Worm (Caenorhabditis elegans) whole organism, L3 larva: ENCODE data around the gene mboa-7.

Experiments used
- R02D3.7 ChIP-seq: fragments of 150-350 bp; optimal IDR thresholded peaks from 2 replicates; lab custom pipeline; 2014; ENCODE audit warnings: missing biosample characterization, missing genetic modification characterization
- ZK546.5 ChIP-seq: sonication (generic microtip); optimal IDR thresholded peaks from 2 replicates; lab custom pipeline; 2017; ENCODE audit warnings: missing biosample characterization, missing genetic modification characterization
- ceh-16 ChIP-seq: sonication (generic microtip); optimal IDR thresholded peaks from 2 replicates; lab custom pipeline; 2017; ENCODE audit warnings: missing biosample characterization, missing genetic modification characterization
- ceh-28 ChIP-seq: fragments of 150-350 bp; optimal IDR thresholded peaks from 2 replicates; lab custom pipeline; 2014; ENCODE audit warnings: missing biosample characterization, missing genetic modification reagents, missing genetic modification characterization
- ceh-82 ChIP-seq: fragments of 150-350 bp; optimal IDR thresholded peaks from 2 replicates; lab custom pipeline; 2014; ENCODE audit warnings: missing biosample characterization, missing genetic modification characterization
- ceh-9 ChIP-seq: sonication (generic microtip); optimal IDR thresholded peaks from 2 replicates; lab custom pipeline; 2018; ENCODE audit warnings: missing biosample characterization, missing genetic modification characterization
- daf-12 ChIP-seq: fragments of 150-350 bp; optimal IDR thresholded peaks from 2 replicates; lab custom pipeline; 2014; ENCODE audit warnings: missing biosample characterization, missing genetic modification reagents, missing genetic modification characterization
- egl-27 ChIP-seq: sonication (generic microtip); optimal IDR thresholded peaks from 4 replicates; lab custom pipeline; 2017; ENCODE audit warnings: missing biosample characterization, missing genetic modification reagents, missing genetic modification characterization
- egl-5 ChIP-seq: fragments of 150-350 bp; optimal IDR thresholded peaks from 2 replicates; lab custom pipeline; 2017; ENCODE audit warnings: missing biosample characterization, missing genetic modification reagents, missing genetic modification characterization, inconsistent platforms
- elt-1 ChIP-seq: fragments of 150-350 bp; optimal IDR thresholded peaks from 2 replicates; lab custom pipeline; 2014; ENCODE audit warnings: missing biosample characterization, missing genetic modification characterization
- elt-2 ChIP-seq: sonication (generic microtip); optimal IDR thresholded peaks from 2 replicates; lab custom pipeline; 2016; ENCODE audit warnings: missing genetic modification reagents, mild to moderate bottlenecking, missing genetic modification characterization, missing compliant biosample characterization
- fkh-2 ChIP-seq: fragments of 150-350 bp; optimal IDR thresholded peaks from 2 replicates; lab custom pipeline; 2014; ENCODE audit warnings: missing biosample characterization, missing genetic modification reagents, missing genetic modification characterization
- jun-1 ChIP-seq: fragments of 150-350 bp; optimal IDR thresholded peaks from 2 replicates; lab custom pipeline; 2014; ENCODE audit warnings: missing biosample characterization, missing genetic modification reagents, missing genetic modification characterization
- lsy-12 ChIP-seq: sonication (generic microtip); optimal IDR thresholded peaks from 2 replicates; lab custom pipeline; 2016; ENCODE audit warnings: mild to moderate bottlenecking, missing genetic modification characterization, missing compliant biosample characterization
- mdl-1 ChIP-seq: fragments of 150-350 bp; optimal IDR thresholded peaks from 2 replicates; lab custom pipeline; 2014; ENCODE audit warnings: missing biosample characterization, missing genetic modification characterization
- mml-1 ChIP-seq: fragments of 150-350 bp; sonication (generic microtip); optimal IDR thresholded peaks from 3 replicates; lab custom pipeline; 2014; ENCODE audit warnings: missing biosample characterization, missing genetic modification characterization
- nhr-23 ChIP-seq: fragments of 150-350 bp; optimal IDR thresholded peaks from 2 replicates; lab custom pipeline; 2014; ENCODE audit warnings: missing biosample characterization, missing genetic modification reagents, missing genetic modification characterization
- nhr-237 ChIP-seq: fragments of 150-350 bp; optimal IDR thresholded peaks from 2 replicates; lab custom pipeline; 2014; ENCODE audit warnings: missing biosample characterization, missing genetic modification characterization
- nhr-28 ChIP-seq: fragments of 150-350 bp; optimal IDR thresholded peaks from 2 replicates; lab custom pipeline; 2014; ENCODE audit warnings: missing biosample characterization, missing genetic modification characterization
- nhr-43 ChIP-seq: sonication (generic microtip); optimal IDR thresholded peaks from 2 replicates; lab custom pipeline; 2016; ENCODE audit warnings: mild to moderate bottlenecking, missing genetic modification characterization, missing compliant biosample characterization; ENCODE audit not compliant: poor library complexity, severe bottlenecking
- pha-4 ChIP-seq: fragments of 150-350 bp; optimal IDR thresholded peaks from 2 replicates; lab custom pipeline; 2014; ENCODE audit warnings: missing biosample characterization, missing genetic modification reagents, missing genetic modification characterization
- pqm-1 ChIP-seq: fragments of 150-350 bp; optimal IDR thresholded peaks from 2 replicates; lab custom pipeline; 2017; ENCODE audit warnings: missing biosample characterization, missing genetic modification characterization, inconsistent platforms
- skn-1 ChIP-seq: fragments of 150-350 bp; optimal IDR thresholded peaks from 2 replicates; lab custom pipeline; 2014; ENCODE audit warnings: missing biosample characterization, missing genetic modification characterization
- snpc-4 ChIP-seq: fragments of 150-350 bp; optimal IDR thresholded peaks from 2 replicates; lab custom pipeline; 2014; ENCODE audit warnings: missing biosample characterization, missing genetic modification characterization
- tbx-2 ChIP-seq: sonication (generic microtip); optimal IDR thresholded peaks from 2 replicates; lab custom pipeline; 2016; ENCODE audit warnings: mild to moderate bottlenecking, missing genetic modification characterization, missing compliant biosample characterization
- unc-39 ChIP-seq: sonication (generic microtip); optimal IDR thresholded peaks from 4 replicates; lab custom pipeline; 2017; ENCODE audit warnings: missing biosample characterization, missing genetic modification characterization
- ztf-11 ChIP-seq: fragments of 150-350 bp; optimal IDR thresholded peaks from 2 replicates; lab custom pipeline; 2014; ENCODE audit warnings: missing biosample characterization, missing genetic modification characterization
- ztf-4 ChIP-seq: fragments of 150-350 bp; optimal IDR thresholded peaks from 2 replicates; lab custom pipeline; 2014; ENCODE audit warnings: missing biosample characterization, missing genetic modification characterization

The mboa-7 gene

ce11 chrX:10553048-10553447 is 28.7 kb upstream of the mboa-7 start:
- TF ChIP-seq ceh-28: no peak

ce11 chrX:10545716-10546115 is 21.4 kb upstream of the mboa-7 start, which contains the start of gene F59F5.5:
Gene F59F5.5, plus strand, starts transcription at chrX:10546016.
- TF ChIP-seq R02D3.7 (no peak), ztf-11 (no peak), elt-1 (tag; lab: Kevin White, UChicago) (no peak)

ce11 chrX:10542313-10543048 is 18.1 kb upstream of the mboa-7 start, which contains the start of the genes F59F5.3 and F59F5.4:
Gene F59F5.3, minus strand, starts transcription at chrX:10542413.
Gene F59F5.4, plus strand, starts transcription at chrX:10542998.
- TF ChIP-seq pqm-1 (tag; lab: Kevin White, UChicago) (peak; percentile 22), lsy-12 (tag; lab: Kevin White, UChicago) (no peak), egl-27 (tag; lab: Kevin White, UChicago) (no peak), nhr-28 (no peak), nhr-23 (tag; lab: Kevin White, UChicago) (no peak), egl-5 (tag; lab: Kevin White, UChicago) (no peak), ztf-11 (no peak), nhr-43 (tag; lab: Kevin White, UChicago) (no peak), mml-1 (tag; lab: Kevin White, UChicago) (no peak), elt-2 (tag; lab: Kevin White, UChicago) (peak; percentile 27), tbx-2 (tag; lab: Kevin White, UChicago) (no peak), ceh-16 (tag; lab: Kevin White, UChicago) (no peak), ceh-9 (tag; lab: Kevin White, UChicago) (no peak)

- no peak for TF ChIP-seq pha-4 (tag; lab: Kevin White, UChicago)
- no peak for TF ChIP-seq ceh-9 (tag; lab: Kevin White, UChicago)
- TF ChIP-seq egl-5 (tag; lab: Kevin White, UChicago): no peak
- TF ChIP-seq ceh-82 (tag; lab: Kevin White, UChicago): no peak
- TF ChIP-seq ztf-11: no peak
- no peak for TF ChIP-seq daf-12 (tag; lab: Kevin White, UChicago)
- no peak for TF ChIP-seq skn-1 (tag; lab: Kevin White, UChicago)
- no peak for TF ChIP-seq ceh-28
- no peak for TF ChIP-seq fkh-2 (tag; lab: Kevin White, UChicago)
- no peak for TF ChIP-seq mdl-1 (tag; lab: Kevin White, UChicago)
Measured at ce11 chrX:10541789-10542188, 17.4 kb upstream of the mboa-7 start.

ce11 chrX:10534625-10535244 is 10.4 kb upstream of the mboa-7 start:
- TF ChIP-seq pqm-1 (tag; lab: Kevin White, UChicago) (peak; percentile 37), elt-2 (tag; lab: Kevin White, UChicago) (peak; percentile 45), snpc-4 (tag; lab: Kevin White, UChicago) (no peak)

ce11 chrX:10533447-10533846 is 9.1 kb upstream of the mboa-7 start, which contains the start of gene glo-3:
Gene glo-3, plus strand, starts transcription at chrX:10533699.
- TF ChIP-seq pqm-1 (tag; lab: Kevin White, UChicago): peak; percentile 41
- peak; percentile 63 for TF ChIP-seq elt-2 (tag; lab: Kevin White, UChicago)
- TF ChIP-seq ztf-4 (tag; lab: Kevin White, UChicago): no peak
- no peak for TF ChIP-seq nhr-237 (tag; lab: Kevin White, UChicago)
- TF ChIP-seq unc-39 (tag; lab: Kevin White, UChicago): no peak

- TF ChIP-seq skn-1 (tag; lab: Kevin White, UChicago) (peak; percentile 86), elt-2 (tag; lab: Kevin White, UChicago) (peak; percentile 92), pqm-1 (tag; lab: Kevin White, UChicago) (peak; percentile 44), ZK546.5 (no peak), jun-1 (tag; lab: Kevin White, UChicago) (no peak)
Measured at ce11 chrX:10532180-10532833, 7.9 kb upstream of the mboa-7 start.
